Worm (Caenorhabditis elegans) whole organism, L4 larva: ENCODE results near the gene lir-2.
A peak's percentile ranks its signal among the peaks of the same experiment; 100 is the strongest.

Source experiments
- F10B5.3 ChIP-seq: sonication (generic microtip); optimal IDR thresholded peaks from 2 replicates; lab custom pipeline; 2016; ENCODE audit warnings: mild to moderate bottlenecking, missing genetic modification characterization, missing compliant biosample characterization
- F37D6.2 ChIP-seq: sonication (generic microtip); optimal IDR thresholded peaks from 2 replicates; lab custom pipeline; 2016; ENCODE audit warnings: mild to moderate bottlenecking, missing genetic modification characterization, missing compliant biosample characterization
- R02D3.7 ChIP-seq: fragments of 150-350 bp; sonication (generic microtip); optimal IDR thresholded peaks from 3 replicates; lab custom pipeline; 2014; ENCODE audit warnings: missing biosample characterization, missing genetic modification characterization
- ZK546.5 ChIP-seq, 2 experiments: sonication (generic microtip); optimal IDR thresholded peaks; 2 replicates each; lab custom pipeline; 2017; ENCODE audit warnings: missing biosample characterization in 2 of 2, missing genetic modification characterization in 2 of 2
- aha-1 ChIP-seq: fragments of 150-350 bp; peaks from one replicate; lab custom pipeline; 2014; ENCODE audit warnings: missing biosample characterization, missing genetic modification characterization
- attf-4 ChIP-seq: sonication (generic microtip); optimal IDR thresholded peaks from 3 replicates; lab custom pipeline; 2017; ENCODE audit warnings: missing biosample characterization, missing genetic modification characterization
- ceh-32 ChIP-seq: sonication (generic microtip); optimal IDR thresholded peaks from 2 replicates; lab custom pipeline; 2016; ENCODE audit warnings: mild to moderate bottlenecking, missing genetic modification characterization, missing compliant biosample characterization; ENCODE audit not compliant: poor library complexity
- ceh-62 ChIP-seq: sonication (generic microtip); optimal IDR thresholded peaks from 2 replicates; lab custom pipeline; 2017; ENCODE audit warnings: missing biosample characterization, missing genetic modification characterization
- ces-1 ChIP-seq: fragments of 150-350 bp; sonication (generic microtip); optimal IDR thresholded peaks from 4 replicates; lab custom pipeline; 2014; ENCODE audit warnings: missing biosample characterization, missing genetic modification reagents, missing genetic modification characterization
- cey-2 ChIP-seq: sonication (generic microtip); optimal IDR thresholded peaks from 3 replicates; lab custom pipeline; 2017; ENCODE audit warnings: missing genetic modification characterization, mild to moderate bottlenecking, missing compliant biosample characterization, antibody characterized with exemption, borderline replicate concordance; ENCODE audit not compliant: insufficient read depth
- ctbp-1 ChIP-seq: fragments of 200-800 bp; sonication (Bioruptor generic); IDR thresholded peaks from 2 replicates; pipeline ENCODE4 v1.3.6; 2022; ENCODE audit warnings: missing genetic modification reagents, missing genetic modification characterization, missing compliant biosample characterization
- daf-16 ChIP-seq, 3 experiments: sonication (generic microtip); optimal IDR thresholded peaks; 2 replicates each; lab custom pipeline; 2016 to 2017; ENCODE audit warnings: missing genetic modification characterization in 3 of 3, missing genetic modification reagents in 3 of 3, mild to moderate bottlenecking in 2 of 3, missing compliant biosample characterization in 2 of 3, missing biosample characterization in 1 of 3, moderate library complexity in 1 of 3
- daf-19 ChIP-seq: fragments of 200-800 bp; sonication (Bioruptor generic); conservative IDR thresholded peaks from 2 replicates; pipeline ENCODE4 v1.3.6; 2022; ENCODE audit warnings: missing genetic modification characterization, missing compliant biosample characterization
- dmd-6 ChIP-seq: fragments of 200-800 bp; sonication (Bioruptor generic); IDR thresholded peaks from 2 replicates; pipeline ENCODE4 v1.3.6; 2022; ENCODE audit warnings: missing genetic modification reagents, missing genetic modification characterization, missing compliant biosample characterization
- dmd-9 ChIP-seq: fragments of 200-800 bp; sonication (Bioruptor generic); IDR thresholded peaks from 2 replicates; pipeline ENCODE4 v1.3.6; 2022; ENCODE audit warnings: missing genetic modification reagents, missing genetic modification characterization, missing compliant biosample characterization
- duxl-1 ChIP-seq: sonication (generic microtip); optimal IDR thresholded peaks from 2 replicates; lab custom pipeline; 2016; ENCODE audit warnings: mild to moderate bottlenecking, missing genetic modification characterization, moderate library complexity, missing compliant biosample characterization; ENCODE audit not compliant: poor library complexity
- egl-43 ChIP-seq: fragments of 200-800 bp; sonication (Bioruptor generic); IDR thresholded peaks from 2 replicates; pipeline ENCODE4 v1.3.6; 2022; ENCODE audit warnings: missing genetic modification reagents, missing genetic modification characterization, missing compliant biosample characterization
- fkh-10 ChIP-seq: fragments of 150-350 bp; optimal IDR thresholded peaks from 2 replicates; lab custom pipeline; 2014; ENCODE audit warnings: missing biosample characterization, missing genetic modification reagents, missing genetic modification characterization
- gei-8 ChIP-seq: fragments of 200-800 bp; sonication (Bioruptor generic); optimal IDR thresholded peaks from 2 replicates; lab custom pipeline; 2018; ENCODE audit warnings: mild to moderate bottlenecking, missing genetic modification characterization, missing compliant biosample characterization
- hlh-11 ChIP-seq: fragments of 200-800 bp; sonication (Bioruptor generic); optimal IDR thresholded peaks from 2 replicates; lab custom pipeline; 2018; ENCODE audit warnings: mild to moderate bottlenecking, missing genetic modification characterization, missing compliant biosample characterization
- hlh-30 ChIP-seq: sonication (generic microtip); optimal IDR thresholded peaks from 2 replicates; lab custom pipeline; 2017; ENCODE audit warnings: antibody characterized with exemption, mild to moderate bottlenecking, missing genetic modification characterization, missing compliant biosample characterization; ENCODE audit not compliant: insufficient read depth
- hmg-1.1 ChIP-seq: fragments of 200-800 bp; sonication (Bioruptor generic); IDR thresholded peaks from 2 replicates; pipeline ENCODE4 v1.3.6; 2022; ENCODE audit warnings: missing genetic modification reagents, missing genetic modification characterization, missing compliant biosample characterization
- jun-1 ChIP-seq: fragments of 150-350 bp; optimal IDR thresholded peaks from 2 replicates; lab custom pipeline; 2014; ENCODE audit warnings: missing biosample characterization, missing genetic modification reagents, missing genetic modification characterization
- lin-1 ChIP-seq: fragments of 200-800 bp; sonication (Bioruptor generic); IDR thresholded peaks from 2 replicates; pipeline ENCODE4 v1.3.6; 2022; ENCODE audit warnings: missing genetic modification reagents, missing genetic modification characterization, missing compliant biosample characterization
- lin-38 ChIP-seq: fragments of 200-800 bp; sonication (Bioruptor generic); IDR thresholded peaks from 2 replicates; pipeline ENCODE4 v1.3.6; 2022; ENCODE audit warnings: missing genetic modification reagents, missing genetic modification characterization, missing compliant biosample characterization
- lin-39 ChIP-seq: fragments of 150-350 bp; optimal IDR thresholded peaks from 2 replicates; lab custom pipeline; 2014; ENCODE audit warnings: missing biosample characterization, missing genetic modification reagents, missing genetic modification characterization
- mdl-1 ChIP-seq, 2 experiments: fragments of 150-350 bp in 1 of 2; sonication (generic microtip) in 1 of 2; optimal IDR thresholded peaks; 2 replicates each; lab custom pipeline; 2014 to 2017; ENCODE audit warnings: missing biosample characterization in 2 of 2, missing genetic modification characterization in 2 of 2
- mes-2 ChIP-seq: sonication (generic microtip); optimal IDR thresholded peaks from 2 replicates; lab custom pipeline; 2016; ENCODE audit warnings: missing genotype, mild to moderate bottlenecking, missing genetic modification characterization, missing compliant biosample characterization; ENCODE audit not compliant: poor library complexity, severe bottlenecking
- mxl-3 ChIP-seq: fragments of 200-800 bp; sonication (Bioruptor generic); optimal IDR thresholded peaks from 2 replicates; lab custom pipeline; 2018; ENCODE audit warnings: mild to moderate bottlenecking, missing genetic modification characterization, missing compliant biosample characterization
- nhr-11 ChIP-seq: fragments of 150-350 bp; optimal IDR thresholded peaks from 2 replicates; lab custom pipeline; 2014; ENCODE audit warnings: missing biosample characterization, missing genetic modification characterization
- nhr-25 ChIP-seq: sonication (generic microtip); optimal IDR thresholded peaks from 2 replicates; lab custom pipeline; 2017; ENCODE audit warnings: missing genetic modification characterization, mild to moderate bottlenecking, missing compliant biosample characterization, antibody characterized with exemption, moderate library complexity, borderline replicate concordance; ENCODE audit not compliant: insufficient read depth
- nhr-41 ChIP-seq: fragments of 200-800 bp; sonication (Bioruptor generic); IDR thresholded peaks from 2 replicates; pipeline ENCODE4 v1.3.6; 2022; ENCODE audit warnings: missing genetic modification reagents, missing genetic modification characterization, missing compliant biosample characterization
- nhr-6 ChIP-seq: fragments of 150-350 bp; optimal IDR thresholded peaks from 2 replicates; lab custom pipeline; 2014; ENCODE audit warnings: missing biosample characterization, missing genetic modification characterization
- php-3 ChIP-seq: fragments of 200-800 bp; sonication (Bioruptor generic); IDR thresholded peaks from 2 replicates; pipeline ENCODE4 v1.3.6; 2022; ENCODE audit warnings: missing genetic modification reagents, missing genetic modification characterization, missing compliant biosample characterization
- rbr-2 ChIP-seq: sonication (generic microtip); optimal IDR thresholded peaks from 2 replicates; lab custom pipeline; 2016; ENCODE audit warnings: missing genotype, missing genetic modification characterization, missing compliant biosample characterization
- spr-3 ChIP-seq: fragments of 200-800 bp; sonication (Bioruptor generic); optimal IDR thresholded peaks from 2 replicates; lab custom pipeline; 2018; ENCODE audit warnings: mild to moderate bottlenecking, missing genetic modification characterization, missing compliant biosample characterization
- unc-39 ChIP-seq: sonication (generic microtip); optimal IDR thresholded peaks from 2 replicates; lab custom pipeline; 2017; ENCODE audit warnings: missing biosample characterization, missing genetic modification characterization
- unc-62 ChIP-seq, 3 experiments: fragments of 150-350 bp in 1 of 3; sonication (generic microtip); optimal IDR thresholded peaks in 2 of 3; peaks in 1 of 3; 1 replicate in 1 of 3; 2 replicates in 2 of 3; lab custom pipeline; 2014 to 2017; ENCODE audit warnings: missing biosample characterization in 3 of 3, missing genetic modification characterization in 3 of 3, missing genetic modification reagents in 3 of 3, missing genotype in 1 of 3
- zfp-2 ChIP-seq: sonication (generic microtip); optimal IDR thresholded peaks from 2 replicates; lab custom pipeline; 2016; ENCODE audit warnings: mild to moderate bottlenecking, missing genetic modification characterization, missing compliant biosample characterization
- zip-11 ChIP-seq: fragments of 200-800 bp; sonication (Bioruptor generic); IDR thresholded peaks from 2 replicates; pipeline ENCODE4 v1.3.6; 2022; ENCODE audit warnings: missing genetic modification characterization, missing compliant biosample characterization

lir-2 gene

DNA sequence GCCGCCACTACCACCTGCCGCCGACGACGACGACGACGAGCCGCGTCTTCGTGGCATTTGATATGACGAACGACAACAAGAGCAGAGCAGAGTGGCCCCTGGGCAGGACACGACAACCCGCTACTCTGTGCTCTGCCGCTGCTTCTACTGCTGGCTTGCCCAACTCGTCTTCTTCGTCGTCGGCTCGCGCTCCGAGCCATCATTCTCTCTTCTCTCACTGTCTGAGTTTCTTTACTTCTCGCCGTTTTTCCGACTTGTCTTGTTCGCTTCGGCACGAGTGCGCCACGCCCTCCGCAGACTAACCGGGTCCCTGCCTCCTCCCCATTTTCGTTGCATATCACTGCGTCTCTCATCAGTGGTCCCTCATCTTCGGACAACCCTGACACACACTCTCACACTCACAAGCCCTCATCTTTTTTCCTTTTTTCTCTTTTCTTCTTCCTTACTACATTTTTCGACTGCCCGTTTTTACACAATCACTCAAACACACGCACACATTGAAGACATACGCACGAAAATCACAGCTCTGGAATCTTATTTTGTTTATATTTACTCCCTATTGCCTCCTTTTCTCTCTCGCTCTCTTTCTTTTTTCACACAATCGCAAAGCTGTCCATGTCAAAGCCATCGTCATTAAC is 24.9 kb upstream of the lir-2 start (continued):
- TF ChIP-seq ces-1 (GFP tag; lab: Kevin White, UChicago) (peak; percentile 19), spr-3 (GFP tag; lab: Kevin White, UChicago) (no peak), dmd-6 (GFP tag; lab: Robert Waterston, UW) (peak; percentile 36), unc-62 (GFP tag; optimal IDR thresholded peaks at IDR 0.05 in 1 of 2; lab: Kevin White, UChicago) (peak in 1 of 2 experiments; percentile 97), unc-62 (tag; optimal IDR thresholded peaks at IDR 0.05; lab: Kevin White, UChicago) (no peak), nhr-25 (tag; lab: Kevin White, UChicago) (no peak), duxl-1 (tag; lab: Kevin White, UChicago) (no peak), zip-11 (no peak), attf-4 (tag; lab: Kevin White, UChicago) (no peak), cey-2 (tag; lab: Kevin White, UChicago) (no peak), hlh-30 (tag; lab: Kevin White, UChicago) (peak; percentile 78), daf-19 (GFP tag; lab: Robert Waterston, UW) (no peak), dmd-9 (GFP tag; lab: Robert Waterston, UW) (no peak), ctbp-1 (GFP tag; lab: Robert Waterston, UW) (peak; percentile 84), zfp-2 (tag; lab: Kevin White, UChicago) (no peak), unc-39 (tag; lab: Kevin White, UChicago) (no peak), lin-1 (GFP tag; lab: Robert Waterston, UW) (no peak), ZK546.5 (tag; optimal IDR thresholded peaks at IDR 0.05; lab: Kevin White, UChicago) (no peak), gei-8 (GFP tag; lab: Kevin White, UChicago) (no peak), mdl-1 (tag; optimal IDR thresholded peaks at IDR 0.05; lab: Kevin White, UChicago) (peak; percentile 47 to 87), F10B5.3 (no peak), egl-43 (GFP tag; lab: Robert Waterston, UW) (peak; percentile 79), fkh-10 (GFP tag; lab: Kevin White, UChicago) (peak; percentile 94), F37D6.2 (tag; lab: Kevin White, UChicago) (peak; percentile 51), mes-2 (tag; lab: Kevin White, UChicago) (peak; percentile 25), jun-1 (tag; lab: Kevin White, UChicago) (no peak), lin-39 (tag; lab: Kevin White, UChicago) (peak; percentile 61), hmg-1.1 (peak; percentile 81), daf-16 (GFP tag; optimal IDR thresholded peaks at IDR 0.05; lab: Kevin White, UChicago) (peak in 1 of 2 experiments; percentile 80), daf-16 (tag; optimal IDR thresholded peaks at IDR 0.05; lab: Kevin White, UChicago) (no peak), R02D3.7 (no peak), nhr-6 (no peak), nhr-11 (tag; lab: Kevin White, UChicago) (peak; percentile 39), hlh-11 (tag; lab: Kevin White, UChicago) (peak; percentile 68), ceh-32 (tag; lab: Kevin White, UChicago) (no peak), mxl-3 (GFP tag; lab: Kevin White, UChicago) (peak; percentile 28), ceh-62 (tag; lab: Kevin White, UChicago) (no peak), rbr-2 (tag; lab: Kevin White, UChicago) (peak; percentile 83)
- TF ChIP-seq, all 104 proteins: peak for 27

DNA sequence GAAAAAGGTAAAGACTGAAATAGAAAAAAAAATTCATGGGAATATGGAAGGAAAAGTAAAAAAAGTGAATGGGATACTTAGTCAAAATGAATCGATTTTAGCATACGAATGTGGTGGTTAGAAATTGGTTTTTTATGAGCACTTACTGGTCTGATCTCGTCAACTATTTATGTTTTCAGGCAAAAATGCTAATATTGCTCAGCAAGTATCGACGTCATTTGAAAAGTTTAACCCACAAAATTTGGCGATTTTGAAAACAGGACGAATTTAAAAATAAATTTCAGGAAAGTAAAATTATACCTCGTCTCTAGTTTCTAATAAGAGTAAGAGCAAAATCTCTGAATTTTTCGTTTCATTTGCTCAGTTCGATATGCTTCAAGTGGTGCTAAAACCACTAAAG is 23.9 kb upstream of the lir-2 start:
- TF ChIP-seq aha-1 (tag; lab: Kevin White, UChicago) (peak; percentile 60), unc-39 (tag; lab: Kevin White, UChicago) (no peak), lin-38 (GFP tag; lab: Robert Waterston, UW) (no peak), php-3 (no peak), nhr-41 (GFP tag; lab: Robert Waterston, UW) (no peak)
